Fruit fly (Drosophila melanogaster) whole organism, embryonic: Measurements from ENCODE around the gene Esyt2.

ENCODE experiments used
- Adf1 ChIP-seq: fragments of 200-800 bp; sonication (Bioruptor generic); IDR thresholded peaks from 2 replicates; pipeline ENCODE4 v1.3.6; 2022; ENCODE audit warnings: missing biosample characterization, missing genetic modification characterization
- Antp ChIP-seq: fragments of 200-800 bp; sonication (Bioruptor generic); optimal IDR thresholded peaks from 3 replicates; lab custom pipeline; 2016; ENCODE audit warnings: missing biosample characterization, missing genetic modification characterization
- Atf-2 ChIP-seq: fragments of 200-800 bp; sonication (Bioruptor generic); optimal IDR thresholded peaks from 2 replicates; lab custom pipeline; 2016; ENCODE audit warnings: missing biosample characterization, missing genetic modification characterization
- Awh ChIP-seq: fragments of 200-800 bp; sonication (Bioruptor generic); IDR thresholded peaks from 2 replicates; pipeline ENCODE4, ENCODE4 v1.3.6; 2022; ENCODE audit warnings: missing biosample characterization, missing genetic modification characterization
- B-H2 ChIP-seq: fragments of 200-800 bp; sonication (Bioruptor generic); optimal IDR thresholded peaks from 2 replicates; lab custom pipeline; 2018; ENCODE audit warnings: missing biosample characterization, mild to moderate bottlenecking, missing genetic modification characterization
- CG10431 ChIP-seq: fragments of 200-800 bp; sonication (Bioruptor generic); optimal IDR thresholded peaks from 3 replicates; lab custom pipeline; 2018; ENCODE audit warnings: missing biosample characterization, mild to moderate bottlenecking, missing genetic modification characterization
- CG12155 ChIP-seq: fragments of 200-800 bp; sonication (Bioruptor generic); optimal IDR thresholded peaks from 3 replicates; lab custom pipeline; 2016; ENCODE audit warnings: missing biosample characterization, missing genetic modification characterization
- CG12219 ChIP-seq: fragments of 200-800 bp; sonication (Bioruptor generic); optimal IDR thresholded peaks from 3 replicates; lab custom pipeline; 2018; ENCODE audit warnings: missing biosample characterization, mild to moderate bottlenecking, missing genetic modification characterization
- CG1233 ChIP-seq: fragments of 200-800 bp; sonication (Bioruptor generic); optimal IDR thresholded peaks from 4 replicates; lab custom pipeline; 2018; ENCODE audit warnings: missing biosample characterization, mild to moderate bottlenecking, missing genetic modification characterization
- CG13894 ChIP-seq: fragments of 200-800 bp; sonication (Bioruptor generic); optimal IDR thresholded peaks from 3 replicates; lab custom pipeline; 2018; ENCODE audit warnings: missing biosample characterization, mild to moderate bottlenecking, missing genetic modification characterization, moderate library complexity
- CG14710 ChIP-seq: fragments of 200-800 bp; sonication (Bioruptor generic); optimal IDR thresholded peaks from 3 replicates; lab custom pipeline; 2019; ENCODE audit warnings: missing biosample characterization, mild to moderate bottlenecking, missing genetic modification characterization, moderate library complexity
- CG17186 ChIP-seq: fragments of 200-800 bp; sonication (Bioruptor generic); optimal IDR thresholded peaks from 3 replicates; lab custom pipeline; 2017; ENCODE audit warnings: missing biosample characterization, missing genetic modification reagents, missing genetic modification characterization
- CG1832 ChIP-seq: fragments of 200-800 bp; sonication (Bioruptor generic); optimal IDR thresholded peaks from 2 replicates; lab custom pipeline; 2017; ENCODE audit warnings: missing biosample characterization, mild to moderate bottlenecking, missing genetic modification characterization, inconsistent platforms
- CG31365 ChIP-seq: fragments of 200-800 bp; sonication (Bioruptor generic); optimal IDR thresholded peaks from 2 replicates; lab custom pipeline; 2018; ENCODE audit warnings: missing biosample characterization, mild to moderate bottlenecking, missing genetic modification characterization
- CG31388 ChIP-seq: fragments of 200-800 bp; sonication (Bioruptor generic); optimal IDR thresholded peaks from 2 replicates; lab custom pipeline; 2016; ENCODE audit warnings: missing biosample characterization, missing genetic modification characterization
- CG32772 ChIP-seq: fragments of 200-800 bp; sonication (Bioruptor generic); IDR thresholded peaks from 2 replicates; pipeline ENCODE4 v1.3.6; 2022; ENCODE audit warnings: missing biosample characterization, missing genetic modification characterization
- CG33557 ChIP-seq: fragments of 200-800 bp; sonication (Bioruptor generic); optimal IDR thresholded peaks from 2 replicates; lab custom pipeline; 2019; ENCODE audit warnings: missing biosample characterization, mild to moderate bottlenecking, missing genetic modification characterization, moderate library complexity
- CG3838 ChIP-seq: fragments of 200-800 bp; sonication (Bioruptor generic); optimal IDR thresholded peaks from 3 replicates; lab custom pipeline; 2016; ENCODE audit warnings: missing biosample characterization, missing genetic modification characterization
- CG4730 ChIP-seq: fragments of 200-800 bp; sonication (Bioruptor generic); IDR thresholded peaks from 2 replicates; pipeline ENCODE4 v1.3.6; 2022; ENCODE audit warnings: missing biosample characterization, missing genetic modification characterization
- CG7745 ChIP-seq: fragments of 200-800 bp; sonication (Bioruptor generic); optimal IDR thresholded peaks from 2 replicates; lab custom pipeline; 2018; ENCODE audit warnings: missing biosample characterization, mild to moderate bottlenecking, missing genetic modification characterization, moderate library complexity
- CG7839 ChIP-seq: fragments of 200-800 bp; sonication (Bioruptor generic); optimal IDR thresholded peaks from 3 replicates; lab custom pipeline; 2018; ENCODE audit warnings: missing biosample characterization, mild to moderate bottlenecking, missing genetic modification characterization, moderate library complexity
- CG8478 ChIP-seq: fragments of >200 bp; optimal IDR thresholded peaks from 2 replicates; lab custom pipeline; 2018
- CG9215 ChIP-seq: fragments of 200-800 bp; sonication (Bioruptor generic); IDR thresholded peaks from 2 replicates; pipeline ENCODE4 v1.3.6; 2022; ENCODE audit warnings: missing biosample characterization, missing genetic modification characterization
- CG9932 ChIP-seq: fragments of 200-800 bp; sonication (Bioruptor generic); IDR thresholded peaks from 2 replicates; pipeline ENCODE4 v1.3.6; 2022; ENCODE audit warnings: missing biosample characterization, missing genetic modification characterization
- CrebB ChIP-seq: fragments of 200-800 bp; sonication (Bioruptor generic); optimal IDR thresholded peaks from 3 replicates; lab custom pipeline; 2018; ENCODE audit warnings: missing biosample characterization, mild to moderate bottlenecking, missing genetic modification characterization
- D19A ChIP-seq: fragments of 200-800 bp; optimal IDR thresholded peaks from 3 replicates; lab custom pipeline; 2019; ENCODE audit warnings: missing biosample characterization, mild to moderate bottlenecking, missing genetic modification characterization, moderate library complexity
- Deaf1 ChIP-seq: fragments of 200-800 bp; optimal IDR thresholded peaks from 3 replicates; lab custom pipeline; 2019; ENCODE audit warnings: missing biosample characterization, mild to moderate bottlenecking, missing genetic modification characterization, moderate library complexity
- Dref ChIP-seq: fragments of 200-800 bp; sonication (Bioruptor generic); IDR thresholded peaks from 2 replicates; pipeline ENCODE4 v1.3.6; 2022; ENCODE audit warnings: missing biosample characterization, missing genetic modification characterization
- Elba2 ChIP-seq: fragments of 200-800 bp; sonication (Bioruptor generic); optimal IDR thresholded peaks from 3 replicates; lab custom pipeline; 2016; ENCODE audit warnings: missing biosample characterization, missing genetic modification characterization
- Fer1 ChIP-seq: fragments of 200-800 bp; sonication (Bioruptor generic); optimal IDR thresholded peaks from 2 replicates; lab custom pipeline; 2017; ENCODE audit warnings: missing biosample characterization, mild to moderate bottlenecking, missing genetic modification characterization
- Hmr ChIP-seq: fragments of 200-800 bp; sonication (Bioruptor generic); optimal IDR thresholded peaks from 3 replicates; lab custom pipeline; 2017; ENCODE audit warnings: mild to moderate bottlenecking, missing biosample characterization, missing genetic modification reagents, missing genetic modification characterization
- Lpt ChIP-seq: fragments of >200 bp; optimal IDR thresholded peaks from 2 replicates; lab custom pipeline; 2018; ENCODE audit warnings: missing biosample characterization, missing genetic modification characterization
- Mad ChIP-seq: fragments of 200-800 bp; sonication (Bioruptor generic); optimal IDR thresholded peaks from 2 replicates; lab custom pipeline; 2016; ENCODE audit warnings: missing biosample characterization, missing genetic modification characterization
- Nf-YB ChIP-seq: fragments of 200-800 bp; sonication (Bioruptor generic); optimal IDR thresholded peaks from 3 replicates; lab custom pipeline; 2019; ENCODE audit warnings: missing biosample characterization, mild to moderate bottlenecking, missing genetic modification characterization, moderate library complexity
- ash1 ChIP-seq: fragments of 200-800 bp; sonication (Bioruptor generic); optimal IDR thresholded peaks from 2 replicates; lab custom pipeline; 2018; ENCODE audit warnings: missing biosample characterization, mild to moderate bottlenecking, missing genetic modification characterization
- disco-r ChIP-seq: fragments of 200-800 bp; sonication (Bioruptor generic); optimal IDR thresholded peaks from 2 replicates; lab custom pipeline; 2016; ENCODE audit warnings: missing biosample characterization, missing genetic modification characterization
- fd3F ChIP-seq: fragments of 200-800 bp; sonication (Bioruptor generic); optimal IDR thresholded peaks from 2 replicates; lab custom pipeline; 2018; ENCODE audit warnings: missing biosample characterization, mild to moderate bottlenecking, missing genetic modification characterization, moderate library complexity
- fd64A ChIP-seq: fragments of 200-800 bp; sonication (Bioruptor generic); optimal IDR thresholded peaks from 3 replicates; lab custom pipeline; 2018; ENCODE audit warnings: missing biosample characterization, mild to moderate bottlenecking, missing genetic modification characterization
- gce ChIP-seq: fragments of 200-800 bp; sonication (Bioruptor generic); IDR thresholded peaks from 3 replicates; pipeline ENCODE4 v1.3.6; 2022; ENCODE audit warnings: missing biosample characterization, missing genetic modification characterization
- gro ChIP-seq: fragments of 200-800 bp; sonication (Bioruptor generic); optimal IDR thresholded peaks from 2 replicates; lab custom pipeline; 2016; ENCODE audit warnings: missing biosample characterization, missing genetic modification characterization
- inv ChIP-seq: fragments of 200-800 bp; sonication (Bioruptor generic); IDR thresholded peaks from 2 replicates; pipeline ENCODE4 v1.3.6; 2022; ENCODE audit warnings: missing biosample characterization, missing genetic modification characterization; ENCODE audit not compliant: partially characterized antibody
- lbe ChIP-seq: fragments of 200-800 bp; sonication (Bioruptor generic); optimal IDR thresholded peaks from 2 replicates; lab custom pipeline; 2016; ENCODE audit warnings: missing biosample characterization, mild to moderate bottlenecking, missing genetic modification characterization
- oc ChIP-seq: fragments of 200-800 bp; sonication (Bioruptor generic); optimal IDR thresholded peaks from 2 replicates; lab custom pipeline; 2018; ENCODE audit warnings: missing biosample characterization, mild to moderate bottlenecking, missing genetic modification characterization, moderate library complexity
- pan ChIP-seq, 4 experiments: fragments of >200 bp in 3 of 4; fragments of 200-800 bp in 1 of 4; sonication (Bioruptor generic) in 1 of 4; optimal IDR thresholded peaks in 3 of 4; IDR thresholded peaks in 1 of 4; 2 replicates each; pipeline versions ENCODE4 v1.3.6 to Lab custom; 2017 to 2022; ENCODE audit warnings: missing biosample characterization in 2 of 4, missing genetic modification characterization in 2 of 4, mixed read lengths in 1 of 4
- phol ChIP-seq: fragments of 200-800 bp; sonication (Bioruptor generic); optimal IDR thresholded peaks from 3 replicates; lab custom pipeline; 2018; ENCODE audit warnings: missing biosample characterization, mild to moderate bottlenecking, missing genetic modification characterization, moderate library complexity
- pnt ChIP-seq: fragments of 200-800 bp; sonication (Bioruptor generic); optimal IDR thresholded peaks from 3 replicates; lab custom pipeline; 2016; ENCODE audit warnings: missing biosample characterization, missing genetic modification characterization
- salm ChIP-seq: fragments of 200-800 bp; sonication (Bioruptor generic); optimal IDR thresholded peaks from 2 replicates; lab custom pipeline; 2018; ENCODE audit warnings: missing biosample characterization, mild to moderate bottlenecking, missing genetic modification characterization
- seq ChIP-seq: fragments of 200-800 bp; sonication (Bioruptor generic); IDR thresholded peaks from 2 replicates; pipeline ENCODE4 v1.3.6; 2022; ENCODE audit warnings: missing biosample characterization, missing genetic modification characterization
- ssp ChIP-seq: fragments of 200-800 bp; sonication (Bioruptor generic); IDR thresholded peaks from 2 replicates; pipeline ENCODE4 v1.3.6; 2022; ENCODE audit warnings: missing biosample characterization, missing genetic modification characterization
- usp ChIP-seq: fragments of >200 bp; optimal IDR thresholded peaks from 2 replicates; lab custom pipeline; 2017; ENCODE audit warnings: missing biosample characterization, missing genetic modification characterization
- vvl ChIP-seq: fragments of 200-800 bp; sonication (Bioruptor generic); IDR thresholded peaks from 2 replicates; pipeline ENCODE4 v1.3.6; 2022; ENCODE audit warnings: missing biosample characterization, missing genetic modification characterization

Gene Esyt2

DNA sequence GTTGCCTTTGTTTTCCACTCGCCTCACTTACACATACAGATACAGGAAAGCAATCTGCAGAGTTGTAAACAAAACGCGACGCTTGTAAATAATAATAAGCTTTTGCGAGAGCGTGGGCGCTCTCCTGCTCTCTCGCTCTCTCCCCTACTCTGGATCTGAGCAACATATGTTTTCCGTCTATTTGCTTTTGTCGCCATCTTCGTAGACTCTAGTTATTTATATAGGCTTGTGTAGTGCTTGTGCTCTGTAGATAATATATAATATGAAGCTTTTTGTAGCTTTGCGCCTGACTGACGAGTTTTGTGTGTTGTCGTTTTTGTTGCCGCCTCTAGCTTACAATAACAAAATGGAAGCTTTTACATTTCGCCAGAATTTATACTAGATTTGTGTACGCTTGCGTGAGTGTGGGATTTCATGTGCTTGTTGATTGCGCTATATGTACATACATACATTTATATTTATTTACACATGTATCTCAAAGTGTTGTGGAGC, 21.3 kb downstream of the Esyt2 start (continued):
- TF ChIP-seq Mad (GFP tag; lab: Kevin White, UChicago) (peak; percentile 26), CG3838 (peak; percentile 70), disco-r (GFP tag; lab: Kevin White, UChicago) (peak; percentile 62), Lpt (GFP tag; lab: Kevin White, UChicago) (no peak), CrebB (tag; lab: Kevin White, UChicago) (peak; percentile 81), Fer1 (GFP tag; lab: Kevin White, UChicago) (peak; percentile 91), inv (no peak), CG10431 (GFP tag; lab: Kevin White, UChicago) (peak; percentile 78), CG12155 (no peak), CG32772 (GFP tag; lab: Robert Waterston, UW) (no peak), CG12219 (GFP tag; lab: Kevin White, UChicago) (peak; percentile 30), CG1832 (GFP tag; lab: Kevin White, UChicago) (no peak), Adf1 (peak; percentile 51; the same call in 1 of the 2 replicates), CG7745 (no peak), Nf-YB (GFP tag; lab: Kevin White, UChicago) (peak; percentile 41), ash1 (GFP tag; lab: Kevin White, UChicago) (peak; percentile 5), CG7839 (tag; lab: Kevin White, UChicago) (no peak), salm (tag; lab: Kevin White, UChicago) (peak; percentile 66), Dref (GFP tag; lab: Robert Waterston, UW) (no peak), CG14710 (tag; lab: Kevin White, UChicago) (peak; percentile 4), Antp (GFP tag; lab: Kevin White, UChicago) (no peak), vvl (GFP tag; lab: Robert Waterston, UW) (peak; percentile 82; the same call in 1 of the 2 replicates), Deaf1 (tag; lab: Kevin White, UChicago) (peak; percentile 62), gro (GFP tag; lab: Kevin White, UChicago) (peak; percentile 67), CG31388 (GFP tag; lab: Kevin White, UChicago) (no peak), phol (no peak), CG9215 (no peak), Hmr (GFP tag; lab: Kevin White, UChicago) (peak; percentile 81), ssp (GFP tag; lab: Robert Waterston, UW) (no peak), pan (optimal IDR thresholded peaks at IDR 0.05; lab: Kevin White, UChicago) (no peak), pan (GFP tag; optimal IDR thresholded peaks at IDR 0.05 in 1 of 2, IDR thresholded peaks at IDR 0.05 in 1 of 2) (peak in 1 of 2 experiments; percentile 39), CG1233 (GFP tag; lab: Kevin White, UChicago) (peak; percentile 26), D19A (tag; lab: Kevin White, UChicago) (peak; percentile 20), CG13894 (tag; lab: Kevin White, UChicago) (peak; percentile 93), usp (GFP tag; lab: Kevin White, UChicago) (no peak), CG4730 (no peak; the same call in 1 of the 2 replicates), CG33557 (GFP tag; lab: Kevin White, UChicago) (peak; percentile 40), CG9932 (GFP tag; lab: Robert Waterston, UW) (no peak), fd3F (GFP tag; lab: Kevin White, UChicago) (no peak), gce (GFP tag; lab: Robert Waterston, UW) (peak; percentile 57; the same call in 1 of the 3 replicates), pnt (no peak), CG8478 (lab: Kevin White, UChicago) (no peak), fd64A (peak; percentile 61), oc (tag; lab: Kevin White, UChicago) (peak; percentile 56), Atf-2 (GFP tag; lab: Kevin White, UChicago) (no peak), CG17186 (GFP tag; lab: Kevin White, UChicago) (peak; percentile 2), CG31365 (peak; percentile 58), Awh (GFP tag; lab: Robert Waterston, UW) (peak; percentile 81), lbe (GFP tag; lab: Kevin White, UChicago) (peak; percentile 78), Elba2 (GFP tag; lab: Kevin White, UChicago) (no peak), B-H2 (GFP tag; lab: Kevin White, UChicago) (peak; percentile 89), seq (GFP tag; lab: Robert Waterston, UW) (peak; percentile 69; the same call in 1 of the 2 replicates)
